Worm (Caenorhabditis elegans): ENCODE results near the gene C40H1.9.

Gene C40H1.9

DNA sequence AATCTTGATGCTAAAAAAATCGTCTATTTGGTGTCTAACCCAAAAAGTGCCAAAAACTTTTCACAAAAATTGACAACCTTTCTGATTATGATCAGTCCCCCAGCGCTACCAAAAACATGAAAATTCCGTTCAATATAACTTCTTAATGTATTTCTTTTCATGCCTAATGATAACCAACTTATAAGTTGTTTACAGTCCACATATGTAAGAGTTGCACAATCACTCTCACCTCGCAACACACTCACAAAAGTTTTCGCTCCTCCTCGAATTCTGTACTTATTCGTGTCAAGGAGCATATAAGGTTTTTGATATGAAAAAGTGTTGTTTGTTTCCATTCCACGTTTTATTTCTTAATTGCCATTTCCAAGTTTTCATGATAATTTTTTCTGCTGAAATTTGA lies 31.2 kb upstream of the C40H1.9 start:
- TF ChIP-seq pha-4 (tag; optimal IDR thresholded peaks at IDR 0.05) (peak; percentile 2), fkh-10 (GFP tag; optimal IDR thresholded peaks at IDR 0.05) (no peak), nhr-43 (tag; optimal IDR thresholded peaks at IDR 0.05; ENCODE audit: poor library complexity, severe bottlenecking) (no peak), elt-2 (tag; optimal IDR thresholded peaks at IDR 0.05) (peak; percentile 44)

- TF ChIP-seq elt-1 (tag; optimal IDR thresholded peaks at IDR 0.05) (no peak), nfya-1 (tag; optimal IDR thresholded peaks at IDR 0.05; ENCODE audit: insufficient read depth) (peak; percentile 27), fkh-2 (tag; optimal IDR thresholded peaks at IDR 0.05) (no peak), nhr-12 (tag; optimal IDR thresholded peaks at IDR 0.05) (no peak), ZK546.5 (tag; optimal IDR thresholded peaks at IDR 0.05) (no peak), jun-1 (tag; optimal IDR thresholded peaks at IDR 0.05) (peak; percentile 9), daf-12 (tag; optimal IDR thresholded peaks at IDR 0.05) (no peak), eor-1 (tag; optimal IDR thresholded peaks at IDR 0.05) (no peak), pqm-1 (tag; optimal IDR thresholded peaks at IDR 0.05) (peak; percentile 94), elt-2 (tag; optimal IDR thresholded peaks at IDR 0.05) (peak; percentile 96), nhr-28 (tag; optimal IDR thresholded peaks at IDR 0.05) (no peak), nhr-11 (tag; optimal IDR thresholded peaks at IDR 0.05) (no peak), skn-1 (tag; optimal IDR thresholded peaks at IDR 0.05) (no peak), ceh-9 (tag; optimal IDR thresholded peaks at IDR 0.05) (no peak), snpc-4 (tag; optimal IDR thresholded peaks at IDR 0.05) (no peak), egl-5 (tag; optimal IDR thresholded peaks at IDR 0.05) (no peak), hmg-11 (tag; optimal IDR thresholded peaks at IDR 0.05) (no peak), R02D3.7 (tag; optimal IDR thresholded peaks at IDR 0.05) (no peak), nhr-43 (tag; optimal IDR thresholded peaks at IDR 0.05; ENCODE audit: poor library complexity, severe bottlenecking) (no peak), nhr-25 (tag; optimal IDR thresholded peaks at IDR 0.05) (no peak), mml-1 (tag; optimal IDR thresholded peaks at IDR 0.05) (no peak), elt-3 (tag; optimal IDR thresholded peaks at IDR 0.05) (no peak), fos-1 (tag; optimal IDR thresholded peaks at IDR 0.05) (no peak), nhr-77 (tag; optimal IDR thresholded peaks at IDR 0.05) (no peak), zag-1 (tag; optimal IDR thresholded peaks at IDR 0.05) (no peak), nhr-67 (tag; optimal IDR thresholded peaks at IDR 0.05) (no peak)
Measured at ce11 chrIII:9289815-9290214, 29.9 kb upstream of the C40H1.9 start.

DNA sequence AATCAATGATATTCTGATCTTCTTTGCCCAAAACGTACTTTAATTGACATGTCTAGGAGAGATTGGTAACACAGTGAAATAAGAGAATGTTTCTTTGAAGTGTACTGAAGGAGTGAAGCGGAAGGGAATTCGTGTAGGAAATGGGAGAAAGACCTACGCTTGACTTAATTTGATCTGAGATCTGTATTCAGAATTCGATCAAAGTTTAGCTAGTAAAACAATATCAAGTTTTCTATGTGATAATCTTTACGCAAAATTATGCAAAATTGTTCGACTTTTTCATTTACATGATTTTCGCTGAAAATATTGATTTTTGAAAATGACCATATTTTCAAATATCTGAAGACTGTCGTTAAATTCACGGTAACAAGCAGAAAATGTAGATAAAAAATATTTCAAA lies 22.4 kb upstream of the C40H1.9 start, which contains the start of gene K01B6.4:
Gene K01B6.4 (minus strand): TSS at position 101 of the 400 bp plus-strand sequence.
- TF ChIP-seq egl-5 (tag; optimal IDR thresholded peaks at IDR 0.05) (no peak), jun-1 (tag; optimal IDR thresholded peaks at IDR 0.05) (no peak), nhr-23 (tag; optimal IDR thresholded peaks at IDR 0.05) (no peak), snpc-4 (tag; optimal IDR thresholded peaks at IDR 0.05) (no peak), skn-1 (tag; optimal IDR thresholded peaks at IDR 0.05) (no peak), ztf-4 (tag; optimal IDR thresholded peaks at IDR 0.05) (no peak), unc-39 (tag; optimal IDR thresholded peaks at IDR 0.05) (no peak), nhr-76 (tag; optimal IDR thresholded peaks at IDR 0.05) (no peak), nhr-77 (tag; optimal IDR thresholded peaks at IDR 0.05) (no peak), eor-1 (tag; optimal IDR thresholded peaks at IDR 0.05) (no peak), pqm-1 (tag; optimal IDR thresholded peaks at IDR 0.05) (no peak), mdl-1 (tag; optimal IDR thresholded peaks at IDR 0.05) (no peak), ceh-16 (tag; optimal IDR thresholded peaks at IDR 0.05) (no peak), nhr-237 (tag; optimal IDR thresholded peaks at IDR 0.05) (no peak), nfya-1 (tag; optimal IDR thresholded peaks at IDR 0.05; ENCODE audit: insufficient read depth) (no peak), elt-3 (tag; optimal IDR thresholded peaks at IDR 0.05) (no peak), egl-27 (tag; optimal IDR thresholded peaks at IDR 0.05) (no peak), nhr-11 (tag; optimal IDR thresholded peaks at IDR 0.05) (no peak), hmg-11 (tag; optimal IDR thresholded peaks at IDR 0.05) (no peak)

DNA sequence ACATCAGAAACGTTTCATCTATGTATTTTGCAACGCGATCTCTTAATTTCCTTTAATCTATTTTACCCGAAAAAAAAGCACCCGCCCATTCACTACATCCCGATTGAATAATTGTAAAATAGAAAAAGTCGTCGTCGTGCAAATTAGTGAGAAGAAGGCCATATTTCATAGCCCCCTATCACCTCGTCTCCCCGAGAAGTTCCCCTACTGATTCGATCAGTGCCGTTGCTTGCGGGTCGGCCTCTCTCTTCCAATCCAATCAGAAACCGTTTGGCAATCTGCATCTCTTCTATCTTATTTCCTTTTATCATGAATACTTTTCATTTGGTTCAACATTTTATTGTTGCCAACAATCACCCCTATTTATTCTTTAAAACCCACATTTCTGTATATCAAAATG lies 20.6 kb upstream of the C40H1.9 start:
- TF ChIP-seq jun-1 (tag; optimal IDR thresholded peaks at IDR 0.05) (no peak), ceh-16 (tag; optimal IDR thresholded peaks at IDR 0.05) (no peak), eor-1 (tag; optimal IDR thresholded peaks at IDR 0.05) (no peak)

ce11 chrIII:9299919-9300318 lies 19.8 kb upstream of the C40H1.9 start, which contains the start of gene K01B6.3:
Gene K01B6.3 (plus strand): TSS chrIII:9300219.
- TF ChIP-seq unc-62 (GFP tag; optimal IDR thresholded peaks at IDR 0.05) (no peak), nhr-77 (tag; optimal IDR thresholded peaks at IDR 0.05) (no peak)

Data from whole organism, L3 larva.